Fruit fly (Drosophila melanogaster) whole organism: ENCODE results near the gene CG12239.

Experiments used
- CG8478 ChIP-seq: fragments of >200 bp; optimal IDR thresholded peaks from 2 replicates; lab custom pipeline; 2018; ENCODE audit warnings: inconsistent platforms
- Dll ChIP-seq: fragments of >200 bp; optimal IDR thresholded peaks from 2 replicates; lab custom pipeline; 2017
- EcR ChIP-seq, 2 experiments: fragments of >200 bp; optimal IDR thresholded peaks; 2 replicates each; lab custom pipeline; 2017; ENCODE audit warnings: missing biosample characterization in 2 of 2, missing genetic modification characterization in 2 of 2, missing genetic modification reagents in 2 of 2
- pan ChIP-seq: fragments of >200 bp; optimal IDR thresholded peaks from 2 replicates; lab custom pipeline; 2017
- psq ChIP-seq: fragments of >200 bp; optimal IDR thresholded peaks from 2 replicates; lab custom pipeline; 2017
- usp ChIP-seq: fragments of >200 bp; optimal IDR thresholded peaks from 2 replicates; lab custom pipeline; 2017; ENCODE audit warnings: missing biosample characterization, missing genetic modification characterization, mixed read lengths

Gene CG12239

DNA sequence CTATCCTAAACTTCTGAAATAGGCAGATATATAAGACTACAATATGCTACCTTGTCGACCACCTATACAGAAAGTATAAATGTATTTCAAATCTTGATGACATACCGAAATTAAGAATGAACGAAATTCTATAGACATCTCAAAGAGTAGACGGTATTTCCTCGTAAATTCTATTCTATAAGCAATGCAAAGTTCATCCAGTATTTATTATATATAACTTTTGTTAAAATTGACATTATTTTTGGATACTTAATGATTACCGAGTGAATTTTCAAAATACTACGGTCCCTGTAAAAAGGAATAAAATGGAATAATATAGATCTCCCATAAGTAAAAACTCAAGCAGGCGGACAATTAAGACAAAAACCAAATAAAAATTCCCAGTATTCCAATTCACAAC is 2.8 kb upstream of the CG12239 start, which contains the start of gene CG15767:
TSS of gene CG15767 (plus strand) at position 301 of the 400 bp plus-strand sequence.
- no peak for TF ChIP-seq pan (lab: Kevin White, UChicago)
- TF ChIP-seq usp (GFP tag; lab: Kevin White, UChicago), result no peak
- TF ChIP-seq CG8478, result no peak
- TF ChIP-seq EcR (GFP tag; optimal IDR thresholded peaks at IDR 0.05; lab: Kevin White, UChicago), result no peak
- TF ChIP-seq Dll (lab: Kevin White, UChicago), result no peak
- no peak for TF ChIP-seq psq (lab: Kevin White, UChicago)

DNA sequence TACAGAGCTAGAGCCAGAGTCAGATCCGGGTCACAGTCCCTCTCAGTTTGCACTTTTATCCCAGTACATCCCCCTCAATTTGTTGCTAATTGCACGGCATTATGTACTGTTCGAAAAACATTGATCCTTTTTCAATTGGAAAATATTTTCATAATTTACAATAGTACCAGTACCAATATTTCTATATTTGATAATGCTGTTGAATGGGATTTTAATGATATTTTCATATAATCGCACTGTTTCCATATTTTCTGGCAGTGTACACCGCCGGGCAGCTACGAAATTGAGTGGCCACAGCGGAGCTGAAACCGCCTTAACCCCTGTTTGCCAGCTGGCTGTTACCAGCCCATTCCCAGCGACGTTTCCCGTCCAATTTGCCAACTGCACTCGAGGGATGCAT is 8.7 kb downstream of the CG12239 start:
- TF ChIP-seq usp (GFP tag; lab: Kevin White, UChicago) (no peak), CG8478 (no peak), Dll (lab: Kevin White, UChicago) (no peak), EcR (GFP tag; optimal IDR thresholded peaks at IDR 0.05; lab: Kevin White, UChicago) (no peak), pan (lab: Kevin White, UChicago) (no peak), psq (lab: Kevin White, UChicago) (no peak)

DNA sequence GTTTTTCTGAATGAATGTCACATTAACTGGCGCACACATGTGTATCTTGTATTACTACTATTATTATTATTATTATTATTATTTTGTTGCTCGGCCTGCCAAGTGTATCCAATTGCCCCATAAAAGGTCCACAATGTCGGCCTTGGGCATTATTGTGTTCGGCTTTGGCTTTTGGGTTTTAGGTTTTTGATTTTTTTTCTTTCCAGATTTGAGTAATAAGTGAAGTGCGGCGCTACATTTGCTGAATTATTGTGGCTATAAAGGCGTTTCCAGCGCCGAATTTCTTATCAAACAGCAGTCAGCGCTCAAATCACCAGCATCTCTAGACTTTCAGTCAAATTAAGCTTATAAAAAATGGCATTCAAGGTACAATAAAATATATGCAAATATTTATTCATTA is 12.4 kb downstream of the CG12239 start, which contains the start of gene Cpr5C:
TSS of gene Cpr5C (plus strand) at position 301 of the 400 bp plus-strand sequence.
- TF ChIP-seq psq (lab: Kevin White, UChicago) (no peak), pan (lab: Kevin White, UChicago) (no peak), usp (GFP tag; lab: Kevin White, UChicago) (no peak), Dll (lab: Kevin White, UChicago) (no peak), CG8478 (no peak), EcR (GFP tag; optimal IDR thresholded peaks at IDR 0.05; lab: Kevin White, UChicago) (no peak)

DNA sequence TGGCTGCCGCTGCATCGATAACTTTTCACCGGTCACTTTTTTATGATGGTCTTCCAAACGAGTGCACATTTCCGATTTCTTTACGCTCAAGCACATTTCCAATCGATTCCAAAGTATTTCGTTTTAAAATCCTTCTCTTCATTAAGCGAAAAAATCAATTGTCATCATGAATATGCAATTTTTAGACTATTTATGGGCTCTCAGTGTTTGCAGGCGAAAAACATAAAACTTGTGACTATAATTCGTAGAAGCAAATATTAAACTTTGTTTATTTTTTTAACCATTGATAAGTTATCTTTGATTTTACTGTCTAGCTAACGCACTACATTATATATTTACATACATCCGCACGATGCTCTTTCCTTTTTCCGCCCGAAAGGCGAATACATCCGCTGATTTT is 16.7 kb downstream of the CG12239 start, which contains the start of gene Prosbeta2R1:
TSS of gene Prosbeta2R1 (plus strand) at position 301 of the 400 bp plus-strand sequence.
- TF ChIP-seq usp (GFP tag; lab: Kevin White, UChicago) (no peak), EcR (GFP tag; optimal IDR thresholded peaks at IDR 0.05; lab: Kevin White, UChicago) (no peak), pan (lab: Kevin White, UChicago) (no peak), Dll (lab: Kevin White, UChicago) (no peak), psq (lab: Kevin White, UChicago) (no peak), CG8478 (no peak)

DNA sequence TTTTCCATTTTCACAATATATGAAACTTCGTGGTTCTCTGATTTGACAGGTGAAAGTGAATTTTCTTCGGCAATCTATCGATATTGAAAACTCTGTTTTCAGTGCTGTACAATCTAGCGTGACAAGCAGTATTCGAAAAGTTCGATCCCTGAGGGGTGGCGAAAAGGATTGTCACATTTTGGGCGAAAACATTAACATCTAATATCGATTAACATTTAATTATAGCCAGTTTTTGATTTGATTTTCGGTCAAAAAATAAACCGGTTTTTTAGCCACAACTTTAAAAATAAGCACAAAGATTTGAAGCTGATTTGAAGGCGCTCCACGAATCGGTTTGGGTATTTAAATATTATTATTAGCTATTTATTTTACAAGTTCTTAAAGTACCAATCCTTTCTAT is 20.9 kb downstream of the CG12239 start, which contains the start of gene CG44329:
TSS of gene CG44329 (minus strand) at position 101 of the 400 bp plus-strand sequence.
- no peak for TF ChIP-seq psq (lab: Kevin White, UChicago)
- TF ChIP-seq EcR (GFP tag; optimal IDR thresholded peaks at IDR 0.05; lab: Kevin White, UChicago), result no peak
- no peak for TF ChIP-seq Dll (lab: Kevin White, UChicago)
- no peak for TF ChIP-seq CG8478
- no peak for TF ChIP-seq pan (lab: Kevin White, UChicago)
- no peak for TF ChIP-seq usp (GFP tag; lab: Kevin White, UChicago)

DNA sequence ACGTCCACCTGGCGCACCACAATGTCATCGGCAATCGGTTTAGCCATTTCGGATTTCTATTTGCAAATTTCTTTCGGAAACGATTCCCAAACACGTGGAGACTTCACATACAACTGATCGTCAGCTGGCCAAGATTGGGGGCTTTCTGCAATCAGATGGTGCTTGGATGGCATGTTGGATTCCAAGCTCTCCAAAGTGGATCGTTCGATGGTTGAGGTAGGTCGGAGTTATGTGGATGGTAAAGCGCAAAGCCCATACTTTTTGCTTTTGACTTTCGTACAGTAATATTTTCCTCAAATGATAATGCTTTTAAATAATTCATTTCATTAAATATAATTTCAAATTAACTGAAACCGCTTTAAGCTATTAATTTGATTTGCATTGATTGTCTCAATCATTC is 23.8 kb downstream of the CG12239 start, which contains the start of gene AgmNAT:
TSS of gene AgmNAT (minus strand) at position 101 of the 400 bp plus-strand sequence.
- TF ChIP-seq EcR (GFP tag; optimal IDR thresholded peaks at IDR 0.05; lab: Kevin White, UChicago) (no peak), usp (GFP tag; lab: Kevin White, UChicago) (no peak), psq (lab: Kevin White, UChicago) (no peak), Dll (lab: Kevin White, UChicago) (no peak), pan (lab: Kevin White, UChicago) (no peak), CG8478 (no peak)

DNA sequence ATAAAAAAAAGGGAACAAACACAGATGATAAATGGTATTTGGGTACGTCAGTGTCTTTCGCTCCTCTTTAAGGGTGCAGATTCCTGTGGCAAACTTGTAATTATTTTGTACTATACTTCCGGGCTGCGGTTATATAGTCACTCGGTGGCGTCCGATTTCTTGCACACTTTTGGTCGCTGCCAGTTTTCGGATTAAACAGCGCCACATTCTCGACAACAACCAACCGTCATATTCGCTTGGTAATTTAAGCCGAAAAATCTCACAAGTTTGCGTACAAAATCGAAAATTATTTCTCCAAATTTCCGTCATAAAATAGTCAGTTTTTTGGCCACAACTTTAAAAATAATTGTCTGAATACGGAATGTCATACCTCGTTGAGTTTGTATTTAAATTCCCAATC is 25.3 kb downstream of the CG12239 start:
- no peak for TF ChIP-seq psq (lab: Kevin White, UChicago)
- no peak for TF ChIP-seq EcR (GFP tag; optimal IDR thresholded peaks at IDR 0.05; lab: Kevin White, UChicago)
- TF ChIP-seq Dll (lab: Kevin White, UChicago), result no peak
- TF ChIP-seq usp (GFP tag; lab: Kevin White, UChicago), result no peak
- no peak for TF ChIP-seq pan (lab: Kevin White, UChicago)
- TF ChIP-seq CG8478, result no peak

DNA sequence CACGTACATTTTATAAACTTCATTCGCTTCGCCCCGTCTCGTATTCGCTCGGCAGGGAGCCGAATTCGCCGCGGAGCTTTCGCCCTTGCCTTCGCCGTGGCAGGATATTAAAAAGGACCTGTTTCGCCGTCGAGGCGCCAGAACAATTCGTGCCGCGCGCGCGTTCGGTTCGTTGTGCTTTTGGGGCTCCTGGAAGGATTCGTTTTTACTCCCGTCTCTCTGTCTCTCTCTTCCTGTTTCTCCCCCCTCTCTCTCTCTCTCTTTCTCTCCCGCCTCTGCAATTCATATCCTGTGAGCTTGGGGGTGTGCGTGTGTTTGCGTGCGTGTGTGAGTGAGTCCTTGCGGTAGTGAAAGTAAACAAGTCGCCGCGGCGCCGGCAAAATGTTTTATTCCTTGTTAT is 26.5 kb downstream of the CG12239 start, which contains the start of gene CG15765:
TSS of gene CG15765 (plus strand) at position 132 of the 400 bp plus-strand sequence.
- TF ChIP-seq pan (lab: Kevin White, UChicago), result no peak
- TF ChIP-seq usp (GFP tag; lab: Kevin White, UChicago), result no peak
- TF ChIP-seq psq (lab: Kevin White, UChicago), result no peak
- no peak for TF ChIP-seq Dll (lab: Kevin White, UChicago)
- TF ChIP-seq EcR (GFP tag; optimal IDR thresholded peaks at IDR 0.05; lab: Kevin White, UChicago), result no peak
- no peak for TF ChIP-seq CG8478

DNA sequence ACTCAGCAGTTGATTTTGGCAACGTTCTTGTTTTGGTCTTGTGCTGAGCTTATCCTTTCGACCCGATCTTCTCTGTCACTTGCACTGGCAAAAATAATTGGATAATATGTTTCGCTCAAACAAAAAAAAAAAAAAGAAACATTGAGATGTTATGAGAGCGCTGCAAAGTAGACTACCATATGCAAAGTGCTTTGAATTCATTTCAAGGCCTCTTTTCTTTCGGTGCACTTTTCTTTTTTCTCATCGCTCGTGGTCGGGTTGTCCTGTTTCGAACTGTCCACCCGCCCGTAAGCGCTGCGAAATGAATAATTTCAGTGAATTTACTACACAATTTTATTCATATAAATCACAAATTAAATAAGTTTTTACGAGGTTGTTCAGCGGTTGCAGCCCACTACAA is 28.0 kb downstream of the CG12239 start:
- no peak for TF ChIP-seq pan (lab: Kevin White, UChicago)
- TF ChIP-seq CG8478, result no peak
- TF ChIP-seq usp (GFP tag; lab: Kevin White, UChicago), result no peak
- TF ChIP-seq Dll (lab: Kevin White, UChicago), result no peak
- TF ChIP-seq psq (lab: Kevin White, UChicago), result no peak
- no peak for TF ChIP-seq EcR (GFP tag; optimal IDR thresholded peaks at IDR 0.05; lab: Kevin White, UChicago)

DNA sequence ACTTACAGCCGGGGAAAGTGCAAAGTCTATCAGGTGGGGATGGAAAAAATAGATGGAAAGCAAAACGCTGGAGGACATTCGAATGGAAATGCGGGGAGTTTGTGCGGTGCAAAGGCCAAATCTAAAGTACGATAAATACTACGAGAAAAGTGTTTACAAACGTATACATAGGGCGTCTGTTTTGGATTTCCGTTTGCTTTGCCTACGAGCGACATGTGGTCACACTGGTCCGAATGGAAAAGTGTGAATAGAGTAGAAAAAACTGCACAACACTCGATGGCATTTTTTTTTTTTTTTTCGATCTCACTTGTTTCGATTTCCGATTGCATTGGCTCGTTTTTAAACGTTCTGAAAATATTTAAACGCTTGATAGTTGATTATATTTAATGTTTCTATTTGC is 47.8 kb downstream of the CG12239 start:
- TF ChIP-seq Dll (lab: Kevin White, UChicago) (no peak), EcR (GFP tag; optimal IDR thresholded peaks at IDR 0.05; lab: Kevin White, UChicago) (no peak), pan (lab: Kevin White, UChicago) (no peak), usp (GFP tag; lab: Kevin White, UChicago) (no peak), CG8478 (no peak), psq (lab: Kevin White, UChicago) (no peak)
